Worm (Caenorhabditis elegans): ENCODE results near the gene pam-1.

Gene pam-1

ce11 chrIV:7523744-7524143 is 26.9 kb downstream of the pam-1 start:
- no peak for TF ChIP-seq snpc-4 (tag; optimal IDR thresholded peaks at IDR 0.05)
- TF ChIP-seq ama-1 (optimal IDR thresholded peaks at IDR 0.05), result no peak
- TF ChIP-seq lin-14 (GFP tag; optimal IDR thresholded peaks at IDR 0.05), result peak; percentile 43
- no peak for TF ChIP-seq pag-3 (tag; optimal IDR thresholded peaks at IDR 0.05; ENCODE audit: borderline replicate concordance, insufficient read depth)

DNA sequence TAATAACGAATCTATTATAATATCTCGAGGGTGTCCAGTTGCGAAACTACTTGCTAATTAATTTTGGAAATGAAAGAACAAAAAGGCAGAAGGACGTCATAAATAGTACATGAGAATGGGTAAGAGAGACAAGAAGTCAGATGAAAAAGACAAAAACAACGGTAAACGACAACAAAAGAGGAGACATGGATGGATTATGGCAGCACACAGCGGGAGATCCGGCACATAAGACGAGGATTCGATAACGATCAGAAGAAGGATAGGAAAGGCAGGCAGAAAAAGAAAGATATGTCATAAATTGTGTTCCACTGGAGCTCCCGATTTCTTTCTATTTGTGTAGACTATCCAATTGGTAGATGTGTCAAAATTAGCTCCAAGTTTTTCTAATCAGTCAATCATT is 29.0 kb downstream of the pam-1 start:
- TF ChIP-seq nhr-85 (tag), result peak; percentile 29
- peak; percentile 28 for TF ChIP-seq lin-14 (GFP tag; optimal IDR thresholded peaks at IDR 0.05)
- no peak for TF ChIP-seq efl-3 (GFP tag; optimal IDR thresholded peaks at IDR 0.05)

DNA sequence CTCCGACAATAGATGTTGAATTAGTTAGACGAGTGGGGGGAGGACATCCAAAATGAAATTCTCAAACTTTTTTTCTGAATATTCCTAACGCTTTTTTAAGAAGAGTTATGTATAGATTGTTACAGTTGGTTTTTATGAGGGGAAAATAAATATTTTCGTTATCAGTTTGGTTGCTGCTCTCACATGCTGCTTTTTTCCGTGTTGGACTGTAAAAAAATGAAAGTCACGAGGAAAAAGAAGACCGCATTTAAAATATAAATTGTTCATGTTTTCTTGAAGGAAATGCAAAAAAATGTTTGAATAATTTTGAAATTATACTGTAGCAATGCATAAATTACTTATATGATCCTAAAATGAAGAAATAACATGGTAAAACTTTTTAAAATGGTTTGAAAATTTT is 29.8 kb downstream of the pam-1 start:
- no peak for TF ChIP-seq mab-9 (GFP tag; IDR thresholded peaks at IDR 0.05)
- peak; percentile 72 for TF ChIP-seq elt-2 (tag; optimal IDR thresholded peaks at IDR 0.05)
- TF ChIP-seq fkh-4 (tag; optimal IDR thresholded peaks at IDR 0.05; ENCODE audit: borderline replicate concordance), result no peak
- TF ChIP-seq zag-1 (tag; optimal IDR thresholded peaks at IDR 0.05), result no peak
- TF ChIP-seq pqm-1 (tag; optimal IDR thresholded peaks at IDR 0.05), result no peak
- no peak for TF ChIP-seq dpl-1 (GFP tag; optimal IDR thresholded peaks at IDR 0.05)
- peak in 1 of 2 experiments; percentile 16 for TF ChIP-seq lin-35 (GFP tag; optimal IDR thresholded peaks at IDR 0.05)

DNA sequence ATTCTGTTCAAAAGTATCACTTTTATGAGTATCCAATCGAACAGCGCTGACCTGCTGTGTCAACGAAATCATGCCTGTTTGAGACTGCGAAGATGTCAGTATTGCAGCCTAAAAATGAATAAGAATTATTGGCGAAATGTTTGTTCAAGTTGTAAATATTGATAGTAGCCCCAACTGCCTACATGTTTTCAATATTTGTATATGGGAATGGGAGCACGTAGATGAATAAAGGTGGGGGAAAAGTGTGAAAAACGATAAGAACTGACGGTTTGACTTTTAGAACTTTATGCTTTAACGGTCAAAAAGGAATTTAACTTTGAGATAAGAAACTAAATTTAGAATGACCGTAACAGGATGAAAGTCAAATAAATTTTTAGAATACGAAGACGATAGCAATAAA is 30.4 kb downstream of the pam-1 start:
- TF ChIP-seq efl-1 (optimal IDR thresholded peaks at IDR 0.05) (no peak), efl-1 (GFP tag; optimal IDR thresholded peaks at IDR 0.05 in 1 of 2) (peak in 1 of 2 experiments; percentile 68), nhr-28 (tag; optimal IDR thresholded peaks at IDR 0.05) (no peak), lin-35 (GFP tag; optimal IDR thresholded peaks at IDR 0.05) (peak in 1 of 2 experiments; percentile 2)

ce11 chrIV:7516167-7516566 is 34.4 kb downstream of the pam-1 start, which contains the start of the genes R05G6.9 and R05G6.3:
Gene R05G6.9, minus strand, starts transcription at chrIV:7516267.
Gene R05G6.3, plus strand, starts transcription at chrIV:7516552.
- TF ChIP-seq elt-2 (tag; optimal IDR thresholded peaks at IDR 0.05) (no peak), lin-14 (GFP tag; optimal IDR thresholded peaks at IDR 0.05) (no peak), nhr-11 (tag; optimal IDR thresholded peaks at IDR 0.05) (no peak), irx-1 (tag; optimal IDR thresholded peaks at IDR 0.05) (no peak), nhr-77 (tag; optimal IDR thresholded peaks at IDR 0.05) (no peak), pax-3 (tag; optimal IDR thresholded peaks at IDR 0.05) (no peak)

- TF ChIP-seq ceh-82 (tag; optimal IDR thresholded peaks at IDR 0.05) (peak in 2 of 3 experiments; percentile 15 to 27), snpc-4 (tag; optimal IDR thresholded peaks at IDR 0.05) (no peak), elt-3 (tag; optimal IDR thresholded peaks at IDR 0.05) (peak in 2 of 6 experiments; percentile 3 to 52), grh-1 (GFP tag; IDR thresholded peaks at IDR 0.05) (no peak), rnt-1 (tag; optimal IDR thresholded peaks at IDR 0.05) (peak; percentile 7), ztf-11 (tag; optimal IDR thresholded peaks at IDR 0.05) (no peak), nhr-90 (tag; optimal IDR thresholded peaks at IDR 0.05; ENCODE audit: poor library complexity) (peak; percentile 52), C04F5.9 (tag; optimal IDR thresholded peaks at IDR 0.05) (no peak), ets-5 (GFP tag; IDR thresholded peaks at IDR 0.05) (no peak), isw-1 (GFP tag; IDR thresholded peaks at IDR 0.05) (no peak), ceh-88 (GFP tag; IDR thresholded peaks at IDR 0.05) (no peak), mab-9 (GFP tag; IDR thresholded peaks at IDR 0.05) (no peak), blmp-1 (tag; optimal IDR thresholded peaks at IDR 0.05) (peak; percentile 53), lin-35 (GFP tag; optimal IDR thresholded peaks at IDR 0.05) (peak; percentile 42 to 65), nhr-19 (GFP tag; conservative IDR thresholded peaks at IDR 0.05) (peak; percentile 13; the same call in 1 of the 2 replicates), aha-1 (tag; optimal IDR thresholded peaks at IDR 0.05) (no peak), C16A3.4 (tag; optimal IDR thresholded peaks at IDR 0.05) (peak; percentile 60), dsc-1 (tag; optimal IDR thresholded peaks at IDR 0.05) (peak; percentile 20), fkh-8 (tag; optimal IDR thresholded peaks at IDR 0.05) (no peak), aly-2 (tag; optimal IDR thresholded peaks at IDR 0.05) (no peak), pqm-1 (tag; optimal IDR thresholded peaks at IDR 0.05) (no peak), hlh-17 (GFP tag; optimal IDR thresholded peaks at IDR 0.05; ENCODE audit: borderline replicate concordance) (no peak), hpl-2 (GFP tag; optimal IDR thresholded peaks at IDR 0.05) (no peak), ztf-4 (tag; optimal IDR thresholded peaks at IDR 0.05) (no peak), unc-98 (GFP tag; IDR thresholded peaks at IDR 0.05) (no peak), fkh-10 (GFP tag; optimal IDR thresholded peaks at IDR 0.05) (no peak)
Measured at ce11 chrIV:7512617-7513233, 37.9 kb downstream of the pam-1 start, which contains the start of the genes plc-4 and R05G6.4. Gene plc-4, minus strand, starts transcription at chrIV:7512667. Gene R05G6.4, plus strand, starts transcription at chrIV:7513233.

Measured in whole organism, L1 larva.